Fruit fly (Drosophila melanogaster) whole organism, embryonic: ENCODE measurements around the gene Cyp4ac3.

Experiments
- Aef1 ChIP-seq: fragments of 200-800 bp; sonication (Bioruptor generic); IDR thresholded peaks from 3 replicates; pipeline ENCODE4 v1.3.6; 2022; ENCODE audit warnings: missing biosample characterization, missing genetic modification characterization
- BtbVII ChIP-seq: fragments of 200-800 bp; sonication (Bioruptor generic); optimal IDR thresholded peaks from 3 replicates; lab custom pipeline; 2017; ENCODE audit warnings: missing biosample characterization, mild to moderate bottlenecking, missing genetic modification characterization
- CG10274 ChIP-seq: fragments of 200-800 bp; sonication (Bioruptor generic); optimal IDR thresholded peaks from 3 replicates; lab custom pipeline; 2017; ENCODE audit warnings: missing biosample characterization, mild to moderate bottlenecking, missing genetic modification characterization
- CG10321 ChIP-seq: fragments of 200-800 bp; sonication (Bioruptor generic); IDR thresholded peaks from 2 replicates; pipeline ENCODE4 v1.3.6; 2022; ENCODE audit warnings: missing biosample characterization, missing genetic modification characterization
- CG13287 ChIP-seq: fragments of 200-800 bp; sonication (Bioruptor generic); IDR thresholded peaks from 2 replicates; pipeline ENCODE4 v1.3.6; 2022; ENCODE audit warnings: missing biosample characterization, missing genetic modification characterization; ENCODE audit not compliant: partially characterized antibody
- CG13424 ChIP-seq: fragments of 200-800 bp; sonication (Bioruptor generic); optimal IDR thresholded peaks from 2 replicates; lab custom pipeline; 2019; ENCODE audit warnings: missing biosample characterization, mild to moderate bottlenecking, missing genetic modification characterization, moderate library complexity
- CG14050 ChIP-seq: fragments of 200-800 bp; sonication (Bioruptor generic); IDR thresholded peaks from 3 replicates; pipeline ENCODE4 v1.3.6; 2022; ENCODE audit warnings: missing biosample characterization, missing genetic modification characterization
- CG15514 ChIP-seq: fragments of 200-800 bp; sonication (Bioruptor generic); optimal IDR thresholded peaks from 3 replicates; lab custom pipeline; 2017; ENCODE audit warnings: missing biosample characterization, missing genetic modification characterization, mild to moderate bottlenecking, moderate library complexity, missing genetic modification reagents
- CG16779 ChIP-seq: fragments of 200-800 bp; sonication (Bioruptor generic); IDR thresholded peaks from 2 replicates; pipeline ENCODE4 v1.3.6; 2022; ENCODE audit warnings: missing biosample characterization, missing genetic modification characterization
- CG30431 ChIP-seq: fragments of 200-800 bp; sonication (Bioruptor generic); optimal IDR thresholded peaks from 2 replicates; lab custom pipeline; 2017; ENCODE audit warnings: missing biosample characterization, missing genetic modification characterization
- CG3407 ChIP-seq: fragments of 200-800 bp; sonication (Bioruptor generic); optimal IDR thresholded peaks from 2 replicates; lab custom pipeline; 2018; ENCODE audit warnings: missing biosample characterization, mild to moderate bottlenecking, missing genetic modification characterization
- CG4617 ChIP-seq: fragments of 200-800 bp; sonication (Bioruptor generic); optimal IDR thresholded peaks from 3 replicates; lab custom pipeline; 2016; ENCODE audit warnings: missing biosample characterization, missing genetic modification characterization, borderline replicate concordance
- CG4730 ChIP-seq: fragments of 200-800 bp; sonication (Bioruptor generic); IDR thresholded peaks from 2 replicates; pipeline ENCODE4 v1.3.6; 2022; ENCODE audit warnings: missing biosample characterization, missing genetic modification characterization
- CG5953 ChIP-seq: fragments of 200-800 bp; sonication (Bioruptor generic); IDR thresholded peaks from 2 replicates; pipeline ENCODE4 v1.3.6; 2022; ENCODE audit warnings: missing biosample characterization, missing genetic modification characterization
- CG6689 ChIP-seq: fragments of 200-800 bp; sonication (Bioruptor generic); IDR thresholded peaks from 2 replicates; pipeline ENCODE4 v1.3.6; 2022; ENCODE audit warnings: missing biosample characterization, missing genetic modification characterization
- CG6813 ChIP-seq: fragments of 200-800 bp; sonication (Bioruptor generic); optimal IDR thresholded peaks from 2 replicates; lab custom pipeline; 2017; ENCODE audit warnings: missing biosample characterization, missing genetic modification characterization, mild to moderate bottlenecking, moderate library complexity, missing genetic modification reagents
- CG8478 ChIP-seq: fragments of >200 bp; optimal IDR thresholded peaks from 2 replicates; lab custom pipeline; 2018
- CkIIα-i1 ChIP-seq: fragments of 200-800 bp; sonication (Bioruptor generic); IDR thresholded peaks from 2 replicates; pipeline ENCODE4 v1.3.6; 2022; ENCODE audit warnings: missing biosample characterization, missing genetic modification characterization
- D19A ChIP-seq: fragments of 200-800 bp; optimal IDR thresholded peaks from 3 replicates; lab custom pipeline; 2019; ENCODE audit warnings: missing biosample characterization, mild to moderate bottlenecking, missing genetic modification characterization, moderate library complexity
- Hand ChIP-seq: fragments of 200-800 bp; sonication (Bioruptor generic); optimal IDR thresholded peaks from 2 replicates; lab custom pipeline; 2017; ENCODE audit warnings: mild to moderate bottlenecking, missing biosample characterization, missing genetic modification reagents, missing genetic modification characterization
- HmgZ ChIP-seq: fragments of 200-800 bp; sonication (Bioruptor generic); optimal IDR thresholded peaks from 2 replicates; lab custom pipeline; 2018; ENCODE audit warnings: missing biosample characterization, mild to moderate bottlenecking, missing genetic modification characterization
- MBD-R2 ChIP-seq: fragments of 200-800 bp; sonication (Bioruptor generic); IDR thresholded peaks from 2 replicates; pipeline ENCODE4 v1.3.6; 2022; ENCODE audit warnings: missing biosample characterization, missing genetic modification characterization
- Meics ChIP-seq: fragments of 200-800 bp; sonication (Bioruptor generic); optimal IDR thresholded peaks from 2 replicates; lab custom pipeline; 2017; ENCODE audit warnings: missing biosample characterization, mild to moderate bottlenecking, missing genetic modification characterization
- NC2β ChIP-seq: fragments of 200-800 bp; sonication (Bioruptor generic); optimal IDR thresholded peaks from 2 replicates; lab custom pipeline; 2016; ENCODE audit warnings: missing biosample characterization, missing genetic modification characterization
- Pdp1 ChIP-seq, 2 experiments: fragments of 200-800 bp; sonication (Bioruptor generic); optimal IDR thresholded peaks; 3 replicates each; lab custom pipeline; 2016; ENCODE audit warnings: missing biosample characterization in 2 of 2, missing genetic modification characterization in 2 of 2, mild to moderate bottlenecking in 1 of 2, moderate library complexity in 1 of 2
- Rfx ChIP-seq: fragments of 200-800 bp; sonication (Bioruptor generic); IDR thresholded peaks from 2 replicates; pipeline ENCODE4 v1.3.6; 2022; ENCODE audit warnings: missing biosample characterization, missing genetic modification characterization
- Six4 ChIP-seq: fragments of 200-800 bp; sonication (Bioruptor generic); optimal IDR thresholded peaks from 2 replicates; lab custom pipeline; 2016; ENCODE audit warnings: missing biosample characterization, missing genetic modification characterization
- Xrp1 ChIP-seq: fragments of 200-800 bp; sonication (Bioruptor generic); IDR thresholded peaks from 2 replicates; pipeline ENCODE4 v1.3.6; 2022; ENCODE audit warnings: missing biosample characterization, missing genetic modification characterization
- YL-1 ChIP-seq: fragments of 200-800 bp; sonication (Bioruptor generic); optimal IDR thresholded peaks from 3 replicates; lab custom pipeline; 2017; ENCODE audit warnings: missing biosample characterization, mild to moderate bottlenecking, missing genetic modification characterization
- cg ChIP-seq: fragments of 200-800 bp; sonication (Bioruptor generic); optimal IDR thresholded peaks from 3 replicates; lab custom pipeline; 2019; ENCODE audit warnings: missing biosample characterization, mild to moderate bottlenecking, missing genetic modification characterization, moderate library complexity
- corto ChIP-seq: fragments of 200-800 bp; sonication (Bioruptor generic); optimal IDR thresholded peaks from 2 replicates; lab custom pipeline; 2016; ENCODE audit warnings: missing biosample characterization, mild to moderate bottlenecking, missing genetic modification characterization, moderate library complexity
- dmrt11E ChIP-seq: fragments of 200-800 bp; sonication (Bioruptor generic); optimal IDR thresholded peaks from 3 replicates; lab custom pipeline; 2018; ENCODE audit warnings: missing biosample characterization, mild to moderate bottlenecking, missing genetic modification characterization, moderate library complexity
- ewg ChIP-seq: fragments of 200-800 bp; sonication (Bioruptor generic); optimal IDR thresholded peaks from 3 replicates; lab custom pipeline; 2017; ENCODE audit warnings: mild to moderate bottlenecking, missing biosample characterization, missing genetic modification reagents, missing genetic modification characterization
- fd96Cb ChIP-seq: fragments of 200-800 bp; sonication (Bioruptor generic); optimal IDR thresholded peaks from 2 replicates; lab custom pipeline; 2018; ENCODE audit warnings: missing biosample characterization, mild to moderate bottlenecking, missing genetic modification characterization, moderate library complexity
- grau ChIP-seq: fragments of 200-800 bp; optimal IDR thresholded peaks from 3 replicates; lab custom pipeline; 2019; ENCODE audit warnings: missing biosample characterization, mild to moderate bottlenecking, missing genetic modification characterization, moderate library complexity
- lbe ChIP-seq: fragments of 200-800 bp; sonication (Bioruptor generic); optimal IDR thresholded peaks from 2 replicates; lab custom pipeline; 2016; ENCODE audit warnings: missing biosample characterization, mild to moderate bottlenecking, missing genetic modification characterization
- lov ChIP-seq, 2 experiments: fragments of 200-800 bp in 1 of 2; fragments of >200 bp in 1 of 2; sonication (Bioruptor generic) in 1 of 2; IDR thresholded peaks in 1 of 2; optimal IDR thresholded peaks in 1 of 2; 2 replicates in 1 of 2; 3 replicates in 1 of 2; pipeline versions ENCODE4 v1.3.6 to Lab custom; 2017 to 2022; ENCODE audit warnings: missing biosample characterization in 1 of 2, missing genetic modification characterization in 1 of 2
- nom ChIP-seq: fragments of 200-800 bp; sonication (Bioruptor generic); optimal IDR thresholded peaks from 2 replicates; lab custom pipeline; 2017; ENCODE audit warnings: missing biosample characterization, missing genetic modification characterization, mild to moderate bottlenecking, moderate library complexity, missing genetic modification reagents
- p53 ChIP-seq: fragments of 200-800 bp; sonication (Bioruptor generic); optimal IDR thresholded peaks from 2 replicates; lab custom pipeline; 2016; ENCODE audit warnings: missing biosample characterization, missing genetic modification characterization
- pan ChIP-seq, 4 experiments: fragments of >200 bp in 3 of 4; fragments of 200-800 bp in 1 of 4; sonication (Bioruptor generic) in 1 of 4; optimal IDR thresholded peaks in 3 of 4; IDR thresholded peaks in 1 of 4; 2 replicates each; pipeline versions ENCODE4 v1.3.6 to Lab custom; 2017 to 2022; ENCODE audit warnings: missing biosample characterization in 2 of 4, missing genetic modification characterization in 2 of 4, mixed read lengths in 1 of 4
- phol ChIP-seq: fragments of 200-800 bp; sonication (Bioruptor generic); optimal IDR thresholded peaks from 3 replicates; lab custom pipeline; 2018; ENCODE audit warnings: missing biosample characterization, mild to moderate bottlenecking, missing genetic modification characterization, moderate library complexity
- pros ChIP-seq: fragments of 200-800 bp; sonication (Bioruptor generic); optimal IDR thresholded peaks from 3 replicates; lab custom pipeline; 2019; ENCODE audit warnings: missing biosample characterization, mild to moderate bottlenecking, missing genetic modification characterization, moderate library complexity
- slp2 ChIP-seq: fragments of 200-800 bp; sonication (Bioruptor generic); optimal IDR thresholded peaks from 2 replicates; lab custom pipeline; 2016; ENCODE audit warnings: missing biosample characterization, missing genetic modification characterization
- sr ChIP-seq: fragments of 200-800 bp; sonication (Bioruptor generic); IDR thresholded peaks from 3 replicates; pipeline ENCODE4 v1.3.6; 2022; ENCODE audit warnings: missing biosample characterization, missing genetic modification characterization
- unpg ChIP-seq: fragments of 200-800 bp; sonication (Bioruptor generic); optimal IDR thresholded peaks from 3 replicates; lab custom pipeline; 2018; ENCODE audit warnings: missing biosample characterization, mild to moderate bottlenecking, missing genetic modification characterization, moderate library complexity
- yki ChIP-seq: fragments of >200 bp; optimal IDR thresholded peaks from 3 replicates; lab custom pipeline; 2018

Cyp4ac3 gene

dm6 chr2L:5291869-5292642, 23.8 kb downstream of the Cyp4ac3 start (continued):
- TF ChIP-seq BtbVII (GFP tag; lab: Kevin White, UChicago) = no peak
- TF ChIP-seq Pdp1 (GFP tag; optimal IDR thresholded peaks at IDR 0.05; lab: Kevin White, UChicago) = peak in 1 of 2 experiments; percentile 44
- peak; percentile 33 for TF ChIP-seq nom (GFP tag; lab: Kevin White, UChicago)
- TF ChIP-seq CG10321 (GFP tag; lab: Robert Waterston, UW) = peak; percentile 77
- no peak for TF ChIP-seq Hand (GFP tag; lab: Kevin White, UChicago)
- no peak for TF ChIP-seq grau (tag; lab: Kevin White, UChicago)
- TF ChIP-seq YL-1 (GFP tag; lab: Kevin White, UChicago) = no peak
- peak; percentile 60 for TF ChIP-seq CG8478 (lab: Kevin White, UChicago)

- TF ChIP-seq pan (optimal IDR thresholded peaks at IDR 0.05; lab: Kevin White, UChicago) (no peak), pan (GFP tag; optimal IDR thresholded peaks at IDR 0.05 in 1 of 2, IDR thresholded peaks at IDR 0.05 in 1 of 2) (no peak), CG14050 (GFP tag; lab: Robert Waterston, UW) (no peak), Aef1 (GFP tag; lab: Robert Waterston, UW) (no peak), p53 (GFP tag; lab: Kevin White, UChicago) (no peak), yki (lab: Kevin White, UChicago) (no peak), Rfx (GFP tag; lab: Robert Waterston, UW) (peak; percentile 8; the same call in 1 of the 2 replicates), CG16779 (GFP tag; lab: Robert Waterston, UW) (no peak), CkIIα-i1 (no peak), lov (optimal IDR thresholded peaks at IDR 0.05; lab: Kevin White, UChicago) (no peak), lov (GFP tag; IDR thresholded peaks at IDR 0.05; lab: Robert Waterston, UW) (no peak), CG6813 (GFP tag; lab: Kevin White, UChicago) (no peak), CG3407 (GFP tag; lab: Kevin White, UChicago) (no peak), sr (GFP tag; lab: Robert Waterston, UW) (no peak), D19A (tag; lab: Kevin White, UChicago) (no peak), Xrp1 (GFP tag; lab: Robert Waterston, UW) (peak; percentile 30; the same call in 1 of the 2 replicates), CG30431 (no peak), CG13287 (GFP tag; lab: Robert Waterston, UW) (no peak), MBD-R2 (GFP tag; lab: Robert Waterston, UW) (no peak), dmrt11E (tag; lab: Kevin White, UChicago) (peak; percentile 36), pros (no peak), cg (GFP tag; lab: Kevin White, UChicago) (no peak), slp2 (GFP tag; lab: Kevin White, UChicago) (no peak), corto (GFP tag; lab: Kevin White, UChicago) (peak; percentile 95), unpg (GFP tag; lab: Kevin White, UChicago) (peak; percentile 21), CG8478 (lab: Kevin White, UChicago) (no peak), CG13424 (tag; lab: Kevin White, UChicago) (peak; percentile 9), Meics (GFP tag; lab: Kevin White, UChicago) (no peak), phol (peak; percentile 14), fd96Cb (peak; percentile 3), NC2β (GFP tag; lab: Kevin White, UChicago) (no peak), lbe (GFP tag; lab: Kevin White, UChicago) (peak; percentile 95), CG4730 (GFP tag; lab: Robert Waterston, UW) (no peak), CG5953 (GFP tag; lab: Robert Waterston, UW) (no peak), ewg (GFP tag; lab: Kevin White, UChicago) (no peak), HmgZ (no peak), CG6689 (no peak), nom (GFP tag; lab: Kevin White, UChicago) (peak; percentile 87), YL-1 (GFP tag; lab: Kevin White, UChicago) (no peak), CG15514 (no peak), CG10274 (GFP tag; lab: Kevin White, UChicago) (no peak), Six4 (GFP tag; lab: Kevin White, UChicago) (no peak), CG4617 (no peak)
Measured at dm6 chr2L:5292643-5292963, 24.3 kb downstream of the Cyp4ac3 start.
